Fruit fly (Drosophila melanogaster): ENCODE data around the gene Pxt.
A peak's percentile ranks its signal among the peaks of the same experiment; 100 is the strongest.

The Pxt gene

dm6 chr3R:17718760-17719625 lies at the start of gene Pxt:
TSS of gene Pxt (plus strand) at chr3R:17719454.
- TF ChIP-seq foxo (GFP tag; optimal IDR thresholded peaks at IDR 0.05) (no peak), lola (GFP tag; optimal IDR thresholded peaks at IDR 0.05) (no peak), Sp1 (GFP tag; optimal IDR thresholded peaks at IDR 0.05) (no peak), OdsH (GFP tag; optimal IDR thresholded peaks at IDR 0.05) (no peak), GATAd (GFP tag; optimal IDR thresholded peaks at IDR 0.05) (no peak), fru (GFP tag; optimal IDR thresholded peaks at IDR 0.05) (no peak), woc (GFP tag; optimal IDR thresholded peaks at IDR 0.05) (no peak), rgr (GFP tag; optimal IDR thresholded peaks at IDR 0.05) (no peak), CG32264 (GFP tag; optimal IDR thresholded peaks at IDR 0.05) (no peak), sage (GFP tag; optimal IDR thresholded peaks at IDR 0.05) (no peak), Abd-B (GFP tag; optimal IDR thresholded peaks at IDR 0.05) (no peak), jim (GFP tag; optimal IDR thresholded peaks at IDR 0.05) (no peak)

- TF ChIP-seq Jra (GFP tag; optimal IDR thresholded peaks at IDR 0.05) = peak; percentile 54
- TF ChIP-seq Rel (GFP tag; optimal IDR thresholded peaks at IDR 0.05) = no peak
- TF ChIP-seq Rel (tag; optimal IDR thresholded peaks at IDR 0.05) = peak; percentile 82
- TF ChIP-seq lola (GFP tag; optimal IDR thresholded peaks at IDR 0.05) = no peak
Measured at dm6 chr3R:17670202-17670856, 48.9 kb upstream of the Pxt start.

- TF ChIP-seq rgr (GFP tag; optimal IDR thresholded peaks at IDR 0.05) (peak; percentile 14), Vsx2 (GFP tag; optimal IDR thresholded peaks at IDR 0.05; ENCODE audit: partially characterized antibody) (peak; percentile 18), foxo (GFP tag; optimal IDR thresholded peaks at IDR 0.05) (peak in 1 of 2 experiments; percentile 26), Abd-B (GFP tag; optimal IDR thresholded peaks at IDR 0.05) (no peak), jim (GFP tag; optimal IDR thresholded peaks at IDR 0.05) (no peak), Jra (GFP tag; optimal IDR thresholded peaks at IDR 0.05) (peak; percentile 35), Dif (GFP tag; optimal IDR thresholded peaks at IDR 0.05; ENCODE audit: partially characterized antibody) (no peak), lola (GFP tag; optimal IDR thresholded peaks at IDR 0.05) (no peak), sv (GFP tag; optimal IDR thresholded peaks at IDR 0.05) (no peak), CG9705 (GFP tag; optimal IDR thresholded peaks at IDR 0.05) (no peak), Sp1 (GFP tag; optimal IDR thresholded peaks at IDR 0.05) (peak; percentile 8), Rel (GFP tag; optimal IDR thresholded peaks at IDR 0.05) (no peak), Rel (tag; optimal IDR thresholded peaks at IDR 0.05) (no peak), GATAd (GFP tag; optimal IDR thresholded peaks at IDR 0.05) (no peak), Hr83 (GFP tag; optimal IDR thresholded peaks at IDR 0.05; ENCODE audit: poor library complexity, severe bottlenecking) (no peak), Myc (optimal IDR thresholded peaks at IDR 0.05) (no peak), psq (GFP tag; optimal IDR thresholded peaks at IDR 0.05) (no peak), h (GFP tag; optimal IDR thresholded peaks at IDR 0.05) (no peak)
Measured at dm6 chr3R:17670857-17671336, 48.4 kb upstream of the Pxt start, which contains the start of the genes CG7523 and Mps1. TSS of gene CG7523 (minus strand) at chr3R:17670895. TSS of gene Mps1 (plus strand) at chr3R:17671271.

dm6 chr3R:17678138-17678873 lies 40.9 kb upstream of the Pxt start:
- TF ChIP-seq Dif (GFP tag; optimal IDR thresholded peaks at IDR 0.05; ENCODE audit: partially characterized antibody) (no peak), Rel (GFP tag; optimal IDR thresholded peaks at IDR 0.05) (no peak), Rel (tag; optimal IDR thresholded peaks at IDR 0.05) (peak; percentile 96), Dfd (GFP tag; optimal IDR thresholded peaks at IDR 0.05) (no peak), Jra (GFP tag; optimal IDR thresholded peaks at IDR 0.05) (no peak), sv (GFP tag; optimal IDR thresholded peaks at IDR 0.05) (no peak)

- TF ChIP-seq pan (optimal IDR thresholded peaks at IDR 0.05) (no peak), Jra (GFP tag; optimal IDR thresholded peaks at IDR 0.05) (peak; percentile 23), Mio (GFP tag; optimal IDR thresholded peaks at IDR 0.05) (peak; percentile 8), CG9705 (GFP tag; optimal IDR thresholded peaks at IDR 0.05) (peak; percentile 76), N (GFP tag; optimal IDR thresholded peaks at IDR 0.05) (no peak), rgr (GFP tag; optimal IDR thresholded peaks at IDR 0.05) (peak; percentile 86), dsf (GFP tag; optimal IDR thresholded peaks at IDR 0.05; ENCODE audit: borderline replicate concordance) (peak; percentile 67), Hr78 (GFP tag; optimal IDR thresholded peaks at IDR 0.05) (no peak), psq (GFP tag; optimal IDR thresholded peaks at IDR 0.05) (peak; percentile 87), usp (GFP tag; optimal IDR thresholded peaks at IDR 0.05) (peak; percentile 33), dl (GFP tag; optimal IDR thresholded peaks at IDR 0.05; ENCODE audit: insufficient read depth in 1 of 2, partially characterized antibody in 2 of 2) (no peak), dmrt93B (GFP tag; optimal IDR thresholded peaks at IDR 0.05) (peak; percentile 82), brk (GFP tag; optimal IDR thresholded peaks at IDR 0.05) (peak; percentile 89), ey (GFP tag; optimal IDR thresholded peaks at IDR 0.05) (peak; percentile 88), lola (GFP tag; optimal IDR thresholded peaks at IDR 0.05) (no peak), h (GFP tag; optimal IDR thresholded peaks at IDR 0.05) (peak; percentile 90), sv (GFP tag; optimal IDR thresholded peaks at IDR 0.05) (no peak), jim (GFP tag; optimal IDR thresholded peaks at IDR 0.05) (no peak), Dfd (GFP tag; optimal IDR thresholded peaks at IDR 0.05) (no peak), tai (GFP tag; optimal IDR thresholded peaks at IDR 0.05) (peak; percentile 33)
Measured at dm6 chr3R:17679368-17679997, 39.8 kb upstream of the Pxt start.
